Fruit fly (Drosophila melanogaster) whole organism, embryonic: ENCODE data around the gene Shc.

Experiments used
- Ada2b ChIP-seq: fragments of 200-800 bp; sonication (Bioruptor generic); IDR thresholded peaks from 2 replicates; pipeline ENCODE4 v1.3.6; 2022; ENCODE audit warnings: missing biosample characterization, missing genetic modification characterization
- Blimp-1 ChIP-seq: fragments of 200-800 bp; sonication (Bioruptor generic); optimal IDR thresholded peaks from 3 replicates; lab custom pipeline; 2018; ENCODE audit warnings: missing biosample characterization, missing genetic modification characterization, mild to moderate bottlenecking, moderate library complexity, missing genetic modification reagents
- CG12769 ChIP-seq: fragments of 200-800 bp; sonication (Bioruptor generic); optimal IDR thresholded peaks from 2 replicates; lab custom pipeline; 2019; ENCODE audit warnings: missing biosample characterization, mild to moderate bottlenecking, missing genetic modification characterization, moderate library complexity
- CG13894 ChIP-seq: fragments of 200-800 bp; sonication (Bioruptor generic); optimal IDR thresholded peaks from 3 replicates; lab custom pipeline; 2018; ENCODE audit warnings: missing biosample characterization, mild to moderate bottlenecking, missing genetic modification characterization, moderate library complexity
- CG14710 ChIP-seq: fragments of 200-800 bp; sonication (Bioruptor generic); optimal IDR thresholded peaks from 3 replicates; lab custom pipeline; 2019; ENCODE audit warnings: missing biosample characterization, mild to moderate bottlenecking, missing genetic modification characterization, moderate library complexity
- CG14965 ChIP-seq: fragments of 200-800 bp; sonication (Bioruptor generic); optimal IDR thresholded peaks from 2 replicates; lab custom pipeline; 2016; ENCODE audit warnings: missing biosample characterization, missing genetic modification characterization, borderline replicate concordance
- CG15514 ChIP-seq: fragments of 200-800 bp; sonication (Bioruptor generic); optimal IDR thresholded peaks from 3 replicates; lab custom pipeline; 2017; ENCODE audit warnings: missing biosample characterization, missing genetic modification characterization, mild to moderate bottlenecking, moderate library complexity, missing genetic modification reagents
- CG15696 ChIP-seq: fragments of 200-800 bp; sonication (Bioruptor generic); optimal IDR thresholded peaks from 2 replicates; lab custom pipeline; 2019; ENCODE audit warnings: missing biosample characterization, mild to moderate bottlenecking, missing genetic modification characterization, moderate library complexity
- CG1602 ChIP-seq: fragments of 200-800 bp; sonication (Bioruptor generic); optimal IDR thresholded peaks from 3 replicates; lab custom pipeline; 2016; ENCODE audit warnings: missing biosample characterization, missing genetic modification characterization
- CG16779 ChIP-seq: fragments of 200-800 bp; sonication (Bioruptor generic); IDR thresholded peaks from 2 replicates; pipeline ENCODE4 v1.3.6; 2022; ENCODE audit warnings: missing biosample characterization, missing genetic modification characterization
- CG18262 ChIP-seq: fragments of 200-800 bp; optimal IDR thresholded peaks from 3 replicates; lab custom pipeline; 2019; ENCODE audit warnings: missing biosample characterization, mild to moderate bottlenecking, missing genetic modification characterization, moderate library complexity
- CG5953 ChIP-seq: fragments of 200-800 bp; sonication (Bioruptor generic); IDR thresholded peaks from 2 replicates; pipeline ENCODE4 v1.3.6; 2022; ENCODE audit warnings: missing biosample characterization, missing genetic modification characterization
- CG7839 ChIP-seq: fragments of 200-800 bp; sonication (Bioruptor generic); optimal IDR thresholded peaks from 3 replicates; lab custom pipeline; 2018; ENCODE audit warnings: missing biosample characterization, mild to moderate bottlenecking, missing genetic modification characterization, moderate library complexity
- CG9215 ChIP-seq: fragments of 200-800 bp; sonication (Bioruptor generic); IDR thresholded peaks from 2 replicates; pipeline ENCODE4 v1.3.6; 2022; ENCODE audit warnings: missing biosample characterization, missing genetic modification characterization
- CoRest ChIP-seq: fragments of 200-800 bp; sonication (Bioruptor generic); optimal IDR thresholded peaks from 3 replicates; lab custom pipeline; 2018; ENCODE audit warnings: missing biosample characterization, mild to moderate bottlenecking, missing genetic modification characterization, moderate library complexity
- ERR ChIP-seq: fragments of 200-800 bp; sonication (Bioruptor generic); optimal IDR thresholded peaks from 2 replicates; lab custom pipeline; 2016; ENCODE audit warnings: missing biosample characterization, missing genetic modification characterization
- Hand ChIP-seq: fragments of 200-800 bp; sonication (Bioruptor generic); optimal IDR thresholded peaks from 2 replicates; lab custom pipeline; 2017; ENCODE audit warnings: mild to moderate bottlenecking, missing biosample characterization, missing genetic modification reagents, missing genetic modification characterization
- Hmx ChIP-seq: fragments of 200-800 bp; sonication (Bioruptor generic); optimal IDR thresholded peaks from 2 replicates; lab custom pipeline; 2016; ENCODE audit warnings: missing biosample characterization, missing genetic modification characterization
- Jarid2 ChIP-seq: fragments of 200-800 bp; sonication (Bioruptor generic); optimal IDR thresholded peaks from 3 replicates; lab custom pipeline; 2017; ENCODE audit warnings: mild to moderate bottlenecking, missing biosample characterization, missing genetic modification reagents, missing genetic modification characterization
- Meics ChIP-seq: fragments of 200-800 bp; sonication (Bioruptor generic); optimal IDR thresholded peaks from 2 replicates; lab custom pipeline; 2017; ENCODE audit warnings: missing biosample characterization, mild to moderate bottlenecking, missing genetic modification characterization
- Poxn ChIP-seq: fragments of 200-800 bp; sonication (Bioruptor generic); IDR thresholded peaks from 2 replicates; pipeline ENCODE4 v1.3.6; 2022; ENCODE audit warnings: missing biosample characterization, missing genetic modification characterization
- Ptx1 ChIP-seq: fragments of 200-800 bp; sonication (Bioruptor generic); IDR thresholded peaks from 2 replicates; pipeline ENCODE4 v1.3.6; 2022; ENCODE audit warnings: missing biosample characterization, missing genetic modification characterization
- Side ChIP-seq: fragments of 200-800 bp; sonication (Bioruptor generic); optimal IDR thresholded peaks from 2 replicates; lab custom pipeline; 2016; ENCODE audit warnings: missing biosample characterization, missing genetic modification characterization
- Sry-β ChIP-seq: fragments of 200-800 bp; sonication (Bioruptor generic); optimal IDR thresholded peaks from 2 replicates; lab custom pipeline; 2018; ENCODE audit warnings: missing biosample characterization, mild to moderate bottlenecking, missing genetic modification characterization, moderate library complexity
- bbx ChIP-seq: fragments of 200-800 bp; sonication (Bioruptor generic); IDR thresholded peaks from 2 replicates; pipeline ENCODE4 v1.3.6; 2022; ENCODE audit warnings: missing biosample characterization, missing genetic modification characterization; ENCODE audit not compliant: partially characterized antibody
- bsh ChIP-seq, 2 experiments: fragments of 200-800 bp; sonication (Bioruptor generic); optimal IDR thresholded peaks; 2 replicates each; lab custom pipeline; 2017 to 2018; ENCODE audit warnings: mild to moderate bottlenecking in 2 of 2, missing biosample characterization in 2 of 2, missing genetic modification characterization in 2 of 2, moderate library complexity in 1 of 2
- crp ChIP-seq, 2 experiments: fragments of 200-800 bp; sonication (Bioruptor generic); optimal IDR thresholded peaks; 2 replicates in 1 of 2; 3 replicates in 1 of 2; lab custom pipeline; 2017; ENCODE audit warnings: missing biosample characterization in 2 of 2, missing genetic modification characterization in 2 of 2, mild to moderate bottlenecking in 1 of 2, moderate library complexity in 1 of 2
- dmrt11E ChIP-seq: fragments of 200-800 bp; sonication (Bioruptor generic); optimal IDR thresholded peaks from 3 replicates; lab custom pipeline; 2018; ENCODE audit warnings: missing biosample characterization, mild to moderate bottlenecking, missing genetic modification characterization, moderate library complexity
- dysf ChIP-seq: fragments of 200-800 bp; sonication (Bioruptor generic); IDR thresholded peaks from 3 replicates; pipeline ENCODE4 v1.3.6; 2022; ENCODE audit warnings: missing biosample characterization, missing genetic modification characterization
- eyg ChIP-seq: fragments of 200-800 bp; sonication (Bioruptor generic); optimal IDR thresholded peaks from 3 replicates; lab custom pipeline; 2016; ENCODE audit warnings: missing biosample characterization, missing genetic modification characterization
- fd64A ChIP-seq: fragments of 200-800 bp; sonication (Bioruptor generic); optimal IDR thresholded peaks from 3 replicates; lab custom pipeline; 2018; ENCODE audit warnings: missing biosample characterization, mild to moderate bottlenecking, missing genetic modification characterization
- fd96Cb ChIP-seq: fragments of 200-800 bp; sonication (Bioruptor generic); optimal IDR thresholded peaks from 2 replicates; lab custom pipeline; 2018; ENCODE audit warnings: missing biosample characterization, mild to moderate bottlenecking, missing genetic modification characterization, moderate library complexity
- gce ChIP-seq: fragments of 200-800 bp; sonication (Bioruptor generic); IDR thresholded peaks from 3 replicates; pipeline ENCODE4 v1.3.6; 2022; ENCODE audit warnings: missing biosample characterization, missing genetic modification characterization
- gfzf ChIP-seq: fragments of 200-800 bp; sonication (Bioruptor generic); optimal IDR thresholded peaks from 2 replicates; lab custom pipeline; 2016; ENCODE audit warnings: missing biosample characterization, mild to moderate bottlenecking, missing genetic modification characterization, moderate library complexity
- h ChIP-seq: fragments of >200 bp; optimal IDR thresholded peaks from 2 replicates; lab custom pipeline; 2017
- insv ChIP-seq, 2 experiments: fragments of 200-800 bp; sonication (Bioruptor generic); optimal IDR thresholded peaks; 3 replicates each; lab custom pipeline; 2016 to 2018; ENCODE audit warnings: missing biosample characterization in 2 of 2, missing genetic modification characterization in 2 of 2
- jigr1 ChIP-seq: fragments of 200-800 bp; sonication (Bioruptor generic); IDR thresholded peaks from 3 replicates; pipeline ENCODE4 v1.3.6; 2022; ENCODE audit warnings: missing biosample characterization, missing genetic modification characterization
- mld ChIP-seq: fragments of 200-800 bp; sonication (Bioruptor generic); IDR thresholded peaks from 3 replicates; pipeline ENCODE4 v1.3.6; 2022; ENCODE audit warnings: missing biosample characterization, missing genetic modification characterization; ENCODE audit not compliant: partially characterized antibody
- nerfin-2 ChIP-seq: fragments of 200-800 bp; sonication (Bioruptor generic); IDR thresholded peaks from 2 replicates; pipeline ENCODE4 v1.3.6; 2022; ENCODE audit warnings: missing biosample characterization, missing genetic modification characterization; ENCODE audit not compliant: partially characterized antibody
- pho ChIP-seq: fragments of 200-800 bp; sonication (Bioruptor generic); optimal IDR thresholded peaks from 2 replicates; lab custom pipeline; 2016; ENCODE audit warnings: missing biosample characterization, missing genetic modification characterization
- pzg ChIP-seq: fragments of 200-800 bp; sonication (Bioruptor generic); optimal IDR thresholded peaks from 3 replicates; lab custom pipeline; 2018; ENCODE audit warnings: missing biosample characterization, mild to moderate bottlenecking, missing genetic modification characterization, moderate library complexity
- rib ChIP-seq: fragments of 200-800 bp; sonication (Bioruptor generic); IDR thresholded peaks from 2 replicates; pipeline ENCODE4 v1.3.6; 2022; ENCODE audit warnings: missing biosample characterization, missing genetic modification characterization
- ro ChIP-seq: fragments of 200-800 bp; sonication (Bioruptor generic); IDR thresholded peaks from 2 replicates; pipeline ENCODE4 v1.3.6; 2022; ENCODE audit warnings: missing biosample characterization, missing genetic modification characterization
- run ChIP-seq: fragments of 200-800 bp; sonication (Bioruptor generic); optimal IDR thresholded peaks from 3 replicates; lab custom pipeline; 2018; ENCODE audit warnings: missing biosample characterization, mild to moderate bottlenecking, missing genetic modification characterization
- scrt ChIP-seq: fragments of 200-800 bp; sonication (Bioruptor generic); optimal IDR thresholded peaks from 2 replicates; lab custom pipeline; 2018; ENCODE audit warnings: missing biosample characterization, mild to moderate bottlenecking, missing genetic modification characterization, moderate library complexity
- slou ChIP-seq: fragments of 200-800 bp; sonication (Bioruptor generic); optimal IDR thresholded peaks from 3 replicates; lab custom pipeline; 2016; ENCODE audit warnings: missing biosample characterization, missing genetic modification characterization
- zfh2 ChIP-seq: fragments of 200-800 bp; sonication (Bioruptor generic); optimal IDR thresholded peaks from 2 replicates; lab custom pipeline; 2016; ENCODE audit warnings: missing biosample characterization, missing genetic modification characterization

Shc gene

DNA sequence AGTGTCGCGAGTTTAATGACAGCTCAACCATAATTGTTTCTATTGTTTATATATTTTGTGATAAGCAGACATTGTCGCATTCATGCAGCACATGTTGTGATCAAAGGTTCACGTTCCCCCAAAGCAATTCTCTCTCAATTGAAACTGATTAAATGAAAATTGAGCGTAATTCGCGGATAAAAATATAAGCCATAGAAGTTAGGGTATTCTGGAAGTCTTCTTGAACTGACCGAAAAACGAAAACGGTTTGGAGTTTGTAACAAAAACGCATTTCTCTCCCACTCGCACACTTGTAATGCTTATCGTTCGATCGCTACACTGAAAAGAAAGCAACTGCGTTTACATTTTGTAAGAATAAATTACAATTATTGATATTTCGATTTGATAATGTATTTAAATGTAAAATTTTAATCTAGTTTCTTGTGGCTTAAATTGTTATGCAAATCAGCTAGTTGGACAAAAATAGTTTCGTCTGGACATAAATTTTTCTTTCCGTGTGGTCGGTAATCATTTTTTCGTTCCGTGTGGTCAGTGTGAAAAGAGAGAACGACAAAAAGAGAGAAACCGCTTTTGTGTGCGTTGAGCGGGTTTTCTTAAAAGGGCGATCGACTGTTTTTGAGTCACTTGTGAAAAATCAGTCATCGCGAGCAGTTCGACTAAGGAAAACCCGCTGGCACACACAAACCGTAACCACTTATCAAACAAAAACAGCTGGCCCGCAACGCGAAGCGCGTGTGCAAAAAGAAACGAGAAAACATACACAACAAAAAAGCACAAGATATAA, 4.0 kb upstream of the Shc start, which contains the start of gene aay (continued):
- no peak for TF ChIP-seq nerfin-2 (GFP tag; lab: Robert Waterston, UW)
- TF ChIP-seq rib (GFP tag; lab: Robert Waterston, UW) = peak; percentile 97
- TF ChIP-seq bsh (GFP tag; optimal IDR thresholded peaks at IDR 0.05; lab: Kevin White, UChicago) = peak; percentile 93 to 99
- peak; percentile 98 for TF ChIP-seq CG12769 (tag; lab: Kevin White, UChicago)
- TF ChIP-seq dysf (GFP tag; lab: Robert Waterston, UW) = peak; percentile 99
- no peak for TF ChIP-seq h
- peak; percentile 96 for TF ChIP-seq slou (GFP tag; lab: Kevin White, UChicago)
- peak; percentile 97 for TF ChIP-seq fd64A (GFP tag; lab: Kevin White, UChicago)
- TF ChIP-seq run (tag; lab: Kevin White, UChicago) = peak; percentile 99
- TF ChIP-seq scrt (GFP tag; lab: Kevin White, UChicago) = peak; percentile 97
- TF ChIP-seq pzg (GFP tag; lab: Kevin White, UChicago) = peak; percentile 17
- TF ChIP-seq CG5953 (GFP tag; lab: Robert Waterston, UW) = peak; percentile 97
- TF ChIP-seq Ada2b (GFP tag; lab: Robert Waterston, UW) = peak; percentile 98
- TF ChIP-seq jigr1 (GFP tag; lab: Robert Waterston, UW) = peak; percentile 95
- TF ChIP-seq Hmx = peak; percentile 96
- peak; percentile 98 for TF ChIP-seq CG1602
- TF ChIP-seq CoRest (tag; lab: Kevin White, UChicago) = peak; percentile 99
- TF ChIP-seq CG15514 = peak; percentile 94
- peak; percentile 66 to 81 for TF ChIP-seq insv (GFP tag; optimal IDR thresholded peaks at IDR 0.05; lab: Kevin White, UChicago)
- TF ChIP-seq CG15696 (tag; lab: Kevin White, UChicago) = peak; percentile 99
- TF ChIP-seq Side (GFP tag; lab: Kevin White, UChicago) = peak; percentile 95
- TF ChIP-seq pho = peak; percentile 98
- TF ChIP-seq dmrt11E (tag; lab: Kevin White, UChicago) = peak; percentile 99
- TF ChIP-seq Ptx1 = peak; percentile 99
- peak; percentile 96 for TF ChIP-seq ERR (GFP tag; lab: Kevin White, UChicago)
- TF ChIP-seq bbx (GFP tag; lab: Robert Waterston, UW) = 0 out of 2 replicates have a peak, but pooled peaks have one; percentile 40
- TF ChIP-seq CG14965 (GFP tag; lab: Kevin White, UChicago) = peak; percentile 81
- peak; percentile 97 for TF ChIP-seq CG16779 (GFP tag; lab: Robert Waterston, UW)
- peak; percentile 92 for TF ChIP-seq Jarid2 (GFP tag; lab: Kevin White, UChicago)
- TF ChIP-seq Meics (GFP tag; lab: Kevin White, UChicago) = peak; percentile 98
- TF ChIP-seq fd96Cb (tag; lab: Kevin White, UChicago) = peak; percentile 99
- TF ChIP-seq CG14710 (tag; lab: Kevin White, UChicago) = peak; percentile 98
- TF ChIP-seq eyg = peak; percentile 98
- TF ChIP-seq Blimp-1 (GFP tag; lab: Kevin White, UChicago) = peak; percentile 99
- peak in 1 of 2 experiments; percentile 75 for TF ChIP-seq crp (GFP tag; optimal IDR thresholded peaks at IDR 0.05; lab: Kevin White, UChicago)
- peak; percentile 94 for TF ChIP-seq CG9215
- peak; percentile 96 for TF ChIP-seq zfh2
- TF ChIP-seq Sry-β (GFP tag; lab: Kevin White, UChicago) = peak; percentile 76
- peak; percentile 29 for TF ChIP-seq gfzf (GFP tag; lab: Kevin White, UChicago)
- peak; percentile 90 for TF ChIP-seq Poxn (GFP tag; lab: Robert Waterston, UW)
- TF ChIP-seq CG13894 = peak; percentile 97
- no peak for TF ChIP-seq mld
- TF ChIP-seq ro = peak; percentile 96
- TF ChIP-seq CG7839 (tag; lab: Kevin White, UChicago) = peak; percentile 99
- peak; percentile 97 for TF ChIP-seq Hand (GFP tag; lab: Kevin White, UChicago)
- TF ChIP-seq CG18262 (tag; lab: Kevin White, UChicago) = peak; percentile 100
- TF ChIP-seq gce (GFP tag; lab: Robert Waterston, UW) = peak; percentile 94
